Worm (Caenorhabditis elegans) whole organism, young adult: Measurements from ENCODE around the gene F11A5.16.

ENCODE experiments used
- B0336.3 ChIP-seq: fragments of 200-800 bp; sonication (Bioruptor generic); IDR thresholded peaks from 2 replicates; pipeline ENCODE4 v1.3.6; 2022; ENCODE audit warnings: missing genetic modification characterization, missing compliant biosample characterization
- F22D6.2 ChIP-seq: sonication (generic microtip); optimal IDR thresholded peaks from 2 replicates; lab custom pipeline; 2016; ENCODE audit warnings: mild to moderate bottlenecking, missing genetic modification characterization, missing compliant biosample characterization
- F57C9.4 ChIP-seq: sonication (generic microtip); optimal IDR thresholded peaks from 2 replicates; lab custom pipeline; 2017; ENCODE audit warnings: mild to moderate bottlenecking, missing genetic modification characterization, missing compliant biosample characterization
- K11D2.4 ChIP-seq: fragments of 200-800 bp; sonication (Bioruptor generic); IDR thresholded peaks from 2 replicates; pipeline ENCODE4 v1.3.6; 2022; ENCODE audit warnings: missing genetic modification reagents, missing genetic modification characterization, missing compliant biosample characterization
- K12H6.12 ChIP-seq: fragments of 200-800 bp; sonication (Bioruptor generic); optimal IDR thresholded peaks from 2 replicates; lab custom pipeline; 2018; ENCODE audit warnings: mild to moderate bottlenecking, missing genetic modification characterization, missing compliant biosample characterization
- Y56A3A.18 ChIP-seq: fragments of 200-800 bp; sonication (Bioruptor generic); IDR thresholded peaks from 2 replicates; pipeline ENCODE4 v1.3.6; 2022; ENCODE audit warnings: missing genetic modification reagents, missing genetic modification characterization, missing compliant biosample characterization
- akir-1 ChIP-seq: fragments of 200-800 bp; sonication (Bioruptor generic); optimal IDR thresholded peaks from 2 replicates; lab custom pipeline; 2018; ENCODE audit warnings: mild to moderate bottlenecking, missing genetic modification characterization, moderate library complexity, missing compliant biosample characterization
- aptf-2 ChIP-seq: fragments of 200-800 bp; sonication (Bioruptor generic); conservative IDR thresholded peaks from 2 replicates; pipeline ENCODE4 v1.3.6; 2022; ENCODE audit warnings: missing genetic modification reagents, missing genetic modification characterization, missing compliant biosample characterization
- attf-6 ChIP-seq: fragments of 200-800 bp; sonication (Bioruptor generic); IDR thresholded peaks from 2 replicates; pipeline ENCODE4 v1.3.6; 2022; ENCODE audit warnings: missing genetic modification reagents, missing genetic modification characterization, missing compliant biosample characterization
- bed-1 ChIP-seq: fragments of 200-800 bp; sonication (Bioruptor generic); IDR thresholded peaks from 2 replicates; pipeline ENCODE4 v1.3.6; 2022; ENCODE audit warnings: missing genetic modification reagents, missing genetic modification characterization, missing compliant biosample characterization
- ccch-3 ChIP-seq: fragments of 200-800 bp; sonication (Bioruptor generic); optimal IDR thresholded peaks from 2 replicates; lab custom pipeline; 2018; ENCODE audit warnings: mild to moderate bottlenecking, missing genetic modification characterization, missing compliant biosample characterization
- cebp-2 ChIP-seq: fragments of 200-800 bp; sonication (Bioruptor generic); IDR thresholded peaks from 2 replicates; pipeline ENCODE4 v1.3.6; 2022; ENCODE audit warnings: missing genetic modification characterization, missing compliant biosample characterization
- ceh-27 ChIP-seq: fragments of 200-800 bp; sonication (Bioruptor generic); optimal IDR thresholded peaks from 2 replicates; lab custom pipeline; 2018; ENCODE audit warnings: mild to moderate bottlenecking, missing genetic modification characterization, moderate library complexity, missing compliant biosample characterization
- ceh-40 ChIP-seq: fragments of 200-800 bp; sonication (Bioruptor generic); IDR thresholded peaks from 2 replicates; pipeline ENCODE4 v1.3.6; 2022; ENCODE audit warnings: missing genetic modification characterization, missing compliant biosample characterization
- ceh-58 ChIP-seq: fragments of 200-800 bp; sonication (Bioruptor generic); IDR thresholded peaks from 2 replicates; pipeline ENCODE4 v1.3.6; 2022; ENCODE audit warnings: missing genetic modification characterization, missing compliant biosample characterization
- ceh-79 ChIP-seq: sonication (generic microtip); optimal IDR thresholded peaks from 2 replicates; lab custom pipeline; 2017; ENCODE audit warnings: mild to moderate bottlenecking, missing genetic modification characterization, missing compliant biosample characterization
- ceh-91 ChIP-seq: fragments of 200-800 bp; sonication (Bioruptor generic); IDR thresholded peaks from 2 replicates; pipeline ENCODE4 v1.3.6; 2022; ENCODE audit warnings: missing genetic modification reagents, missing genetic modification characterization, missing compliant biosample characterization
- die-1 ChIP-seq: sonication (generic microtip); optimal IDR thresholded peaks from 2 replicates; lab custom pipeline; 2016; ENCODE audit warnings: missing genotype, mild to moderate bottlenecking, missing genetic modification characterization, missing compliant biosample characterization
- egrh-3 ChIP-seq: fragments of 200-800 bp; sonication (Bioruptor generic); IDR thresholded peaks from 2 replicates; pipeline ENCODE4 v1.3.6; 2022; ENCODE audit warnings: missing genetic modification reagents, missing genetic modification characterization, missing compliant biosample characterization
- gei-17 ChIP-seq: fragments of 200-800 bp; sonication (Bioruptor generic); optimal IDR thresholded peaks from 2 replicates; lab custom pipeline; 2018; ENCODE audit warnings: mild to moderate bottlenecking, missing genetic modification characterization, missing compliant biosample characterization
- hsf-1 ChIP-seq: fragments of 200-800 bp; sonication (Bioruptor generic); IDR thresholded peaks from 2 replicates; pipeline ENCODE4 v1.3.6; 2022; ENCODE audit warnings: missing genetic modification reagents, missing genetic modification characterization, missing compliant biosample characterization
- lir-1 ChIP-seq: fragments of 200-800 bp; sonication (Bioruptor generic); conservative IDR thresholded peaks from 2 replicates; pipeline ENCODE4 v1.3.6; 2022; ENCODE audit warnings: missing genetic modification reagents, missing genetic modification characterization, missing compliant biosample characterization
- mcd-1 ChIP-seq: fragments of 200-800 bp; sonication (Bioruptor generic); IDR thresholded peaks from 2 replicates; pipeline ENCODE4 v1.3.6; 2022; ENCODE audit warnings: missing genetic modification reagents, missing genetic modification characterization, missing compliant biosample characterization
- mel-28 ChIP-seq: sonication (generic microtip); optimal IDR thresholded peaks from 2 replicates; lab custom pipeline; 2016; ENCODE audit warnings: borderline replicate concordance, mild to moderate bottlenecking, missing genetic modification characterization, missing compliant biosample characterization
- nhr-179 ChIP-seq: sonication (generic microtip); optimal IDR thresholded peaks from 2 replicates; lab custom pipeline; 2016; ENCODE audit warnings: mild to moderate bottlenecking, missing genetic modification characterization, missing compliant biosample characterization
- nhr-27 ChIP-seq: fragments of 200-800 bp; sonication (Bioruptor generic); optimal IDR thresholded peaks from 2 replicates; lab custom pipeline; 2018; ENCODE audit warnings: mild to moderate bottlenecking, missing genetic modification characterization, moderate library complexity, missing compliant biosample characterization
- nhr-90 ChIP-seq: sonication (generic microtip); optimal IDR thresholded peaks from 2 replicates; lab custom pipeline; 2016; ENCODE audit warnings: missing genotype, mild to moderate bottlenecking, missing genetic modification characterization, missing compliant biosample characterization
- rpc-1 ChIP-seq, 2 experiments: fragments of 150-350 bp in 1 of 2; sonication (generic microtip) in 1 of 2; optimal IDR thresholded peaks; 2 replicates each; lab custom pipeline; 2014 to 2018; ENCODE audit warnings: missing biosample characterization in 1 of 2, missing genetic modification characterization in 1 of 2, missing genetic modification reagents in 1 of 2, missing genotype in 1 of 2
- snpc-4 ChIP-seq, 5 experiments: fragments of 150-350 bp in 1 of 5; sonication (generic microtip) in 4 of 5; optimal IDR thresholded peaks; 2 replicates each; lab custom pipeline; 2014 to 2018; ENCODE audit warnings: missing genetic modification characterization in 5 of 5, missing biosample characterization in 3 of 5, antibody characterized with exemption in 2 of 5, mild to moderate bottlenecking in 2 of 5, missing compliant biosample characterization in 2 of 5, missing genotype in 2 of 5, moderate library complexity in 2 of 5, missing genetic modification reagents in 1 of 5
- tbx-9 ChIP-seq: sonication (generic microtip); optimal IDR thresholded peaks from 2 replicates; lab custom pipeline; 2016; ENCODE audit warnings: borderline replicate concordance, missing genetic modification characterization, inconsistent platforms, missing compliant biosample characterization
- unc-62 ChIP-seq: fragments of 150-350 bp; optimal IDR thresholded peaks from 2 replicates; lab custom pipeline; 2014; ENCODE audit warnings: missing biosample characterization, missing genetic modification reagents, missing genetic modification characterization
- zfh-2 ChIP-seq: fragments of 200-800 bp; sonication (Bioruptor generic); conservative IDR thresholded peaks from 2 replicates; pipeline ENCODE4 v1.3.6; 2022; ENCODE audit warnings: missing genetic modification reagents, missing genetic modification characterization, missing compliant biosample characterization
- ztf-26 ChIP-seq: sonication (generic microtip); optimal IDR thresholded peaks from 2 replicates; lab custom pipeline; 2017; ENCODE audit warnings: missing genetic modification characterization, missing compliant biosample characterization
- ztf-28 ChIP-seq: fragments of 200-800 bp; sonication (Bioruptor generic); IDR thresholded peaks from 2 replicates; pipeline ENCODE4 v1.3.6; 2022; ENCODE audit warnings: missing genetic modification reagents, missing genetic modification characterization, missing compliant biosample characterization

F11A5.16 gene

ce11 chrV:16210257-16211002 lies at the start of gene F11A5.16:
TSS of gene F11A5.16 (plus strand) at chrV:16210952.
- no peak for TF ChIP-seq mcd-1
- no peak for TF ChIP-seq egrh-3 (GFP tag; lab: Robert Waterston, UW)
- TF ChIP-seq snpc-4 (GFP tag; optimal IDR thresholded peaks at IDR 0.05; lab: Kevin White, UChicago): no peak
- TF ChIP-seq snpc-4 (tag; optimal IDR thresholded peaks at IDR 0.05; lab: Kevin White, UChicago): no peak
- TF ChIP-seq zfh-2 (GFP tag; lab: Robert Waterston, UW): peak; percentile 76

- TF ChIP-seq Y56A3A.18 (GFP tag; lab: Robert Waterston, UW) (no peak), mcd-1 (no peak), ceh-27 (GFP tag; lab: Kevin White, UChicago) (no peak), nhr-179 (no peak), K12H6.12 (tag; lab: Kevin White, UChicago) (no peak), bed-1 (no peak), ccch-3 (GFP tag; lab: Kevin White, UChicago) (no peak), zfh-2 (GFP tag; lab: Robert Waterston, UW) (no peak), attf-6 (GFP tag; lab: Robert Waterston, UW) (no peak), F57C9.4 (tag; lab: Kevin White, UChicago) (no peak), mel-28 (tag; lab: Kevin White, UChicago) (no peak), gei-17 (GFP tag; lab: Kevin White, UChicago) (no peak), ztf-26 (tag; lab: Kevin White, UChicago) (no peak)
- TF ChIP-seq, all 124 proteins: peak for 0
Observed at ce11 chrV:16162124-16162735, 48.5 kb upstream of the F11A5.16 start, which contains the start of the genes str-109 and F10A3.11. TSS of gene str-109 (minus strand) at chrV:16162224. TSS of gene F10A3.11 (plus strand) at chrV:16162685.

ce11 chrV:16163719-16164118 lies 47.0 kb upstream of the F11A5.16 start, which contains the start of gene F10A3.12:
TSS of gene F10A3.12 (plus strand) at chrV:16164019.
- TF ChIP-seq F22D6.2 (tag; lab: Kevin White, UChicago) (no peak), ceh-58 (GFP tag; lab: Robert Waterston, UW) (no peak), ceh-79 (tag; lab: Kevin White, UChicago) (no peak), ztf-26 (tag; lab: Kevin White, UChicago) (no peak), unc-62 (GFP tag; lab: Kevin White, UChicago) (no peak), die-1 (no peak), cebp-2 (GFP tag; lab: Robert Waterston, UW) (no peak), aptf-2 (GFP tag; lab: Robert Waterston, UW) (no peak), attf-6 (GFP tag; lab: Robert Waterston, UW) (no peak), akir-1 (GFP tag; lab: Kevin White, UChicago) (no peak), B0336.3 (GFP tag; lab: Robert Waterston, UW) (no peak), K12H6.12 (tag; lab: Kevin White, UChicago) (no peak), rpc-1 (optimal IDR thresholded peaks at IDR 0.05; lab: Kevin White, UChicago) (no peak), rpc-1 (tag; optimal IDR thresholded peaks at IDR 0.05; lab: Kevin White, UChicago) (no peak), tbx-9 (tag; lab: Kevin White, UChicago) (no peak), K11D2.4 (GFP tag; lab: Robert Waterston, UW) (no peak), ztf-28 (GFP tag; lab: Robert Waterston, UW) (no peak), nhr-27 (tag; lab: Kevin White, UChicago) (no peak)

- TF ChIP-seq hsf-1 (GFP tag; lab: Robert Waterston, UW): no peak
- TF ChIP-seq lir-1: no peak
- no peak for TF ChIP-seq ceh-91 (GFP tag; lab: Robert Waterston, UW)
- no peak for TF ChIP-seq ceh-40 (GFP tag; lab: Robert Waterston, UW)
- no peak for TF ChIP-seq nhr-90 (tag; lab: Kevin White, UChicago)
- TF ChIP-seq cebp-2 (GFP tag; lab: Robert Waterston, UW): no peak
- TF ChIP-seq, all 124 proteins: peak for 0
Observed at ce11 chrV:16165936-16166335, 44.8 kb upstream of the F11A5.16 start, which contains the start of gene str-108. TSS of gene str-108 (plus strand) at chrV:16166236.
